Worm (Caenorhabditis elegans): ENCODE measurements around the gene K08A2.2.

- TF ChIP-seq lim-6 (tag; optimal IDR thresholded peaks at IDR 0.05) (no peak), fkh-6 (tag; optimal IDR thresholded peaks at IDR 0.05) (no peak), pqm-1 (tag; optimal IDR thresholded peaks at IDR 0.05) (no peak), elt-2 (tag; optimal IDR thresholded peaks at IDR 0.05) (no peak), dve-1 (tag; optimal IDR thresholded peaks at IDR 0.05) (no peak), ztf-16 (tag; optimal IDR thresholded peaks at IDR 0.05) (no peak)
Observed at ce11 chrII:2943966-2944365, 47.4 kb upstream of the K08A2.2 start, which contains the start of the genes irld-50 and irld-49.
